Fruit fly (Drosophila melanogaster) Kc167 (cell line): Measurements from ENCODE around the gene Polr2F.

Experiments used
- Myc ChIP-seq: fragments of >200 bp; optimal IDR thresholded peaks from 2 replicates; lab custom pipeline; 2017; ENCODE audit warnings: missing external identifiers
- Sin3A ChIP-seq: fragments of >200 bp; optimal IDR thresholded peaks from 2 replicates; lab custom pipeline; 2018; ENCODE audit warnings: missing external identifiers
- h ChIP-seq: fragments of >200 bp; optimal IDR thresholded peaks from 3 replicates; lab custom pipeline; 2018; ENCODE audit warnings: missing external identifiers
- insv ChIP-seq: fragments of >200 bp; optimal IDR thresholded peaks from 3 replicates; lab custom pipeline; 2018; ENCODE audit warnings: missing external identifiers
- psq ChIP-seq: fragments of >200 bp; optimal IDR thresholded peaks from 2 replicates; lab custom pipeline; 2017; ENCODE audit warnings: missing external identifiers
- ttk ChIP-seq: sonication (Bioruptor generic); optimal IDR thresholded peaks from 2 replicates; lab custom pipeline; 2017; ENCODE audit warnings: missing external identifiers

DNA sequence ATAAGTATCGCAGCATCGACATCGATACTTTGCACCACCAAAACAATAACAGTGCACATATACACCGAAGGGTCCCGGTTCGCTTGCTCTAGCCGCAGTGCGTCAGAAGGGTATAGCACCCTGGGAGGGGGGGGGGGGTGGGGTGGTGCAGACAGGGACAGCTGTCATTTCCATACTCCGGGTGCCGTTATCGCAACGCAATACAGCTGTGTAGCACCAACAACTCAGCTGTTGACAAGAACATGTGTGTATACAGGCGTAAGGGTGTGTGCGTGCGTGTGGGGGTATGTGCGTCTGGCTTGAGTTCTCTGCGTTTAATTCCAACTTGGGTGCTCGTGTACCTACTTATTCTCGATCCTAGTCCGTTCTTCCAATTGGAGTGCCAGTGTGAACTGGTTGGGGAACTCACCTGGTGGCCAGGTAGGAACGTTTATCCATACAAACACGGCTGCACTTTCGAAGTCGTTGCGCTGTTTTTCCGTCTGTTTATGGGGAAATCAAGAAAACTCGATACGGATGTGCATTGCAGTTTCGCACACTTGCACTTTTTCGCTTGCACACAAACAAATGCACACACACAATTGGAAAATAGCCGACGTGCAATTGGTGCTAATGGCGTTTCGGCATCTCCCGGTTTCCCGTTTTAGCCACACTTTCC is 4.0 kb upstream of the Polr2F start:
- TF ChIP-seq h (lab: Kevin White, UChicago) (no peak), ttk (lab: Kevin White, UChicago) (no peak), Sin3A (lab: Kevin White, UChicago) (no peak), psq (no peak), insv (lab: Kevin White, UChicago) (no peak), Myc (no peak)
